Worm (Caenorhabditis elegans) whole organism, L4 larva: ENCODE results near the gene atg-4.2.

Source experiments
- D1046.2 ChIP-seq: fragments of 200-800 bp; sonication (Bioruptor generic); IDR thresholded peaks from 2 replicates; pipeline ENCODE4 v1.3.6; 2022; ENCODE audit warnings: missing genetic modification characterization, missing compliant biosample characterization
- F10B5.3 ChIP-seq: sonication (generic microtip); optimal IDR thresholded peaks from 2 replicates; lab custom pipeline; 2016; ENCODE audit warnings: mild to moderate bottlenecking, missing genetic modification characterization, missing compliant biosample characterization
- F44E2.7 ChIP-seq: fragments of 200-800 bp; sonication (Bioruptor generic); IDR thresholded peaks from 2 replicates; pipeline ENCODE4 v2.1.2; 2022; ENCODE audit warnings: missing genetic modification characterization, missing compliant biosample characterization
- F49E8.2 ChIP-seq: sonication (generic microtip); optimal IDR thresholded peaks from 2 replicates; lab custom pipeline; 2016; ENCODE audit warnings: missing compliant biosample characterization, mild to moderate bottlenecking, missing genetic modification characterization, borderline replicate concordance
- Y48G9A.11 ChIP-seq: fragments of 200-800 bp; sonication (Bioruptor generic); IDR thresholded peaks from 2 replicates; pipeline ENCODE4 v1.3.6; 2022; ENCODE audit warnings: missing genetic modification reagents, missing genetic modification characterization, missing compliant biosample characterization
- Y75B8A.6 ChIP-seq: fragments of 200-800 bp; sonication (Bioruptor generic); IDR thresholded peaks from 2 replicates; pipeline ENCODE4 v1.3.6; 2022; ENCODE audit warnings: missing genetic modification reagents, missing genetic modification characterization, missing compliant biosample characterization
- ZK337.2 ChIP-seq: fragments of 200-800 bp; sonication (Bioruptor generic); IDR thresholded peaks from 2 replicates; pipeline ENCODE4 v1.3.6; 2022; ENCODE audit warnings: missing genetic modification reagents, missing genetic modification characterization, missing compliant biosample characterization
- ZK546.5 ChIP-seq, 2 experiments: sonication (generic microtip); optimal IDR thresholded peaks; 2 replicates each; lab custom pipeline; 2017; ENCODE audit warnings: missing biosample characterization in 2 of 2, missing genetic modification characterization in 2 of 2
- aha-1 ChIP-seq: fragments of 150-350 bp; peaks from one replicate; lab custom pipeline; 2014; ENCODE audit warnings: missing biosample characterization, missing genetic modification characterization
- aly-2 ChIP-seq: sonication (generic microtip); optimal IDR thresholded peaks from 2 replicates; lab custom pipeline; 2018; ENCODE audit warnings: missing biosample characterization, missing genetic modification characterization
- ama-1 ChIP-seq: fragments of 150-350 bp; optimal IDR thresholded peaks from 2 replicates; lab custom pipeline; 2014; ENCODE audit warnings: inconsistent platforms, mixed read lengths
- arid-1 ChIP-seq: fragments of 200-800 bp; sonication (Bioruptor generic); conservative IDR thresholded peaks from 2 replicates; pipeline ENCODE4 v1.3.6; 2022; ENCODE audit warnings: missing genetic modification reagents, missing genetic modification characterization, missing compliant biosample characterization
- ceh-28 ChIP-seq: fragments of 150-350 bp; optimal IDR thresholded peaks from 2 replicates; lab custom pipeline; 2014; ENCODE audit warnings: missing biosample characterization, missing genetic modification reagents, missing genetic modification characterization
- cey-2 ChIP-seq: sonication (generic microtip); optimal IDR thresholded peaks from 3 replicates; lab custom pipeline; 2017; ENCODE audit warnings: missing genetic modification characterization, mild to moderate bottlenecking, missing compliant biosample characterization, antibody characterized with exemption, borderline replicate concordance; ENCODE audit not compliant: insufficient read depth
- ctbp-1 ChIP-seq: fragments of 200-800 bp; sonication (Bioruptor generic); IDR thresholded peaks from 2 replicates; pipeline ENCODE4 v1.3.6; 2022; ENCODE audit warnings: missing genetic modification reagents, missing genetic modification characterization, missing compliant biosample characterization
- dpl-1 ChIP-seq: fragments of 150-350 bp; optimal IDR thresholded peaks from 2 replicates; lab custom pipeline; 2014; ENCODE audit warnings: missing biosample characterization, missing genetic modification reagents, missing genetic modification characterization
- duxl-1 ChIP-seq: sonication (generic microtip); optimal IDR thresholded peaks from 2 replicates; lab custom pipeline; 2016; ENCODE audit warnings: mild to moderate bottlenecking, missing genetic modification characterization, moderate library complexity, missing compliant biosample characterization; ENCODE audit not compliant: poor library complexity
- fkh-10 ChIP-seq: fragments of 150-350 bp; optimal IDR thresholded peaks from 2 replicates; lab custom pipeline; 2014; ENCODE audit warnings: missing biosample characterization, missing genetic modification reagents, missing genetic modification characterization
- gei-8 ChIP-seq: fragments of 200-800 bp; sonication (Bioruptor generic); optimal IDR thresholded peaks from 2 replicates; lab custom pipeline; 2018; ENCODE audit warnings: mild to moderate bottlenecking, missing genetic modification characterization, missing compliant biosample characterization
- hif-1 ChIP-seq, 2 experiments: sonication (generic microtip); optimal IDR thresholded peaks; 2 replicates each; lab custom pipeline; 2016 to 2017; ENCODE audit warnings: missing compliant biosample characterization in 2 of 2, missing genetic modification characterization in 2 of 2, missing genetic modification reagents in 2 of 2, missing genotype in 2 of 2, mild to moderate bottlenecking in 1 of 2
- jun-1 ChIP-seq: fragments of 150-350 bp; optimal IDR thresholded peaks from 2 replicates; lab custom pipeline; 2014; ENCODE audit warnings: missing biosample characterization, missing genetic modification reagents, missing genetic modification characterization
- lin-1 ChIP-seq: fragments of 200-800 bp; sonication (Bioruptor generic); IDR thresholded peaks from 2 replicates; pipeline ENCODE4 v1.3.6; 2022; ENCODE audit warnings: missing genetic modification reagents, missing genetic modification characterization, missing compliant biosample characterization
- lin-38 ChIP-seq: fragments of 200-800 bp; sonication (Bioruptor generic); IDR thresholded peaks from 2 replicates; pipeline ENCODE4 v1.3.6; 2022; ENCODE audit warnings: missing genetic modification reagents, missing genetic modification characterization, missing compliant biosample characterization
- lir-3 ChIP-seq: sonication (generic microtip); optimal IDR thresholded peaks from 2 replicates; lab custom pipeline; 2016; ENCODE audit warnings: mild to moderate bottlenecking, missing genetic modification characterization, missing compliant biosample characterization
- lsy-2 ChIP-seq, 2 experiments: fragments of 150-350 bp in 1 of 2; sonication (generic microtip) in 1 of 2; optimal IDR thresholded peaks; 2 replicates each; lab custom pipeline; 2014 to 2017; ENCODE audit warnings: missing biosample characterization in 2 of 2, missing genetic modification characterization in 2 of 2
- madf-5 ChIP-seq, 2 experiments: fragments of 200-800 bp; sonication (Bioruptor generic); IDR thresholded peaks; 2 replicates each; pipeline ENCODE4 v1.3.6; 2022; ENCODE audit warnings: missing compliant biosample characterization in 2 of 2, missing genetic modification characterization in 2 of 2
- madf-9 ChIP-seq: fragments of 200-800 bp; sonication (Bioruptor generic); conservative IDR thresholded peaks from 2 replicates; pipeline ENCODE4 v1.3.6; 2022; ENCODE audit warnings: missing genetic modification reagents, missing genetic modification characterization, missing compliant biosample characterization
- mdl-1 ChIP-seq, 2 experiments: fragments of 150-350 bp in 1 of 2; sonication (generic microtip) in 1 of 2; optimal IDR thresholded peaks; 2 replicates each; lab custom pipeline; 2014 to 2017; ENCODE audit warnings: missing biosample characterization in 2 of 2, missing genetic modification characterization in 2 of 2
- mep-1 ChIP-seq: fragments of 150-350 bp; sonication (generic microtip); optimal IDR thresholded peaks from 3 replicates; lab custom pipeline; 2014; ENCODE audit warnings: missing biosample characterization, missing genetic modification characterization
- mxl-2 ChIP-seq: fragments of 200-800 bp; sonication (Bioruptor generic); conservative IDR thresholded peaks from 2 replicates; pipeline ENCODE4 v1.3.6; 2022; ENCODE audit warnings: missing genetic modification reagents, missing genetic modification characterization, missing compliant biosample characterization
- nhr-10 ChIP-seq: fragments of 150-350 bp; optimal IDR thresholded peaks from 2 replicates; lab custom pipeline; 2014; ENCODE audit warnings: missing biosample characterization, missing genetic modification characterization
- nhr-102 ChIP-seq: sonication (generic microtip); optimal IDR thresholded peaks from 2 replicates; lab custom pipeline; 2016; ENCODE audit warnings: mild to moderate bottlenecking, missing genetic modification characterization, moderate library complexity, missing compliant biosample characterization
- nhr-237 ChIP-seq: sonication (generic microtip); optimal IDR thresholded peaks from 2 replicates; lab custom pipeline; 2017; ENCODE audit warnings: missing biosample characterization, missing genetic modification characterization
- nhr-25 ChIP-seq: sonication (generic microtip); optimal IDR thresholded peaks from 2 replicates; lab custom pipeline; 2017; ENCODE audit warnings: missing genetic modification characterization, mild to moderate bottlenecking, missing compliant biosample characterization, antibody characterized with exemption, moderate library complexity, borderline replicate concordance; ENCODE audit not compliant: insufficient read depth
- nhr-41 ChIP-seq: fragments of 200-800 bp; sonication (Bioruptor generic); IDR thresholded peaks from 2 replicates; pipeline ENCODE4 v1.3.6; 2022; ENCODE audit warnings: missing genetic modification reagents, missing genetic modification characterization, missing compliant biosample characterization
- nhr-42 ChIP-seq: fragments of 200-800 bp; sonication (Bioruptor generic); IDR thresholded peaks from 2 replicates; pipeline ENCODE4 v1.3.6; 2022; ENCODE audit warnings: missing genetic modification characterization, missing compliant biosample characterization
- nhr-77 ChIP-seq: fragments of 150-350 bp; optimal IDR thresholded peaks from 2 replicates; lab custom pipeline; 2014; ENCODE audit warnings: missing biosample characterization, missing genetic modification characterization
- pqm-1 ChIP-seq: sonication (generic microtip); optimal IDR thresholded peaks from 2 replicates; lab custom pipeline; 2017; ENCODE audit warnings: missing biosample characterization, missing genetic modification characterization
- snpc-1.2 ChIP-seq: fragments of 200-800 bp; sonication (Bioruptor generic); IDR thresholded peaks from 2 replicates; pipeline ENCODE4 v1.3.6; 2022; ENCODE audit warnings: missing genetic modification reagents, missing genetic modification characterization, missing compliant biosample characterization
- spr-1 ChIP-seq: sonication (generic microtip); optimal IDR thresholded peaks from 2 replicates; lab custom pipeline; 2016; ENCODE audit warnings: mild to moderate bottlenecking, missing genetic modification characterization, missing compliant biosample characterization
- tag-97 ChIP-seq: fragments of 200-800 bp; sonication (Bioruptor generic); IDR thresholded peaks from 2 replicates; pipeline ENCODE4 v1.3.6; 2022; ENCODE audit warnings: missing genetic modification characterization, missing compliant biosample characterization
- tra-1 ChIP-seq: fragments of 200-800 bp; sonication (Bioruptor generic); IDR thresholded peaks from 2 replicates; pipeline ENCODE4 v1.3.6; 2022; ENCODE audit warnings: missing genetic modification reagents, missing genetic modification characterization, missing compliant biosample characterization
- unc-130 ChIP-seq: sonication (generic microtip); optimal IDR thresholded peaks from 2 replicates; lab custom pipeline; 2016; ENCODE audit warnings: missing genetic modification reagents, missing genetic modification characterization, missing compliant biosample characterization
- unc-39 ChIP-seq: sonication (generic microtip); optimal IDR thresholded peaks from 2 replicates; lab custom pipeline; 2017; ENCODE audit warnings: missing biosample characterization, missing genetic modification characterization
- unc-62 ChIP-seq, 3 experiments: fragments of 150-350 bp in 1 of 3; sonication (generic microtip); optimal IDR thresholded peaks in 2 of 3; peaks in 1 of 3; 1 replicate in 1 of 3; 2 replicates in 2 of 3; lab custom pipeline; 2014 to 2017; ENCODE audit warnings: missing biosample characterization in 3 of 3, missing genetic modification characterization in 3 of 3, missing genetic modification reagents in 3 of 3, missing genotype in 1 of 3
- vab-7 ChIP-seq: fragments of 200-800 bp; sonication (Bioruptor generic); IDR thresholded peaks from 2 replicates; pipeline ENCODE4 v1.3.6; 2022; ENCODE audit warnings: missing genetic modification reagents, missing genetic modification characterization, missing compliant biosample characterization
- zag-1 ChIP-seq: fragments of 150-350 bp; optimal IDR thresholded peaks from 2 replicates; lab custom pipeline; 2014; ENCODE audit warnings: missing biosample characterization, missing genetic modification characterization
- zip-2 ChIP-seq: fragments of 150-350 bp; optimal IDR thresholded peaks from 2 replicates; lab custom pipeline; 2014; ENCODE audit warnings: missing biosample characterization, missing genetic modification characterization
- ztf-7 ChIP-seq: fragments of 150-350 bp; optimal IDR thresholded peaks from 2 replicates; lab custom pipeline; 2014; ENCODE audit warnings: missing biosample characterization, missing genetic modification characterization

Gene atg-4.2

ce11 chrIV:11635437-11636408 is 32.1 kb upstream of the atg-4.2 start, which contains the start of gene mars-1:
TSS of gene mars-1 (minus strand) at chrIV:11635487.
- TF ChIP-seq mep-1 = peak; percentile 78
- no peak for TF ChIP-seq F49E8.2 (tag; lab: Kevin White, UChicago)
- TF ChIP-seq D1046.2 = no peak
- no peak for TF ChIP-seq nhr-25 (tag; lab: Kevin White, UChicago)
- no peak for TF ChIP-seq Y48G9A.11
- peak; percentile 96 for TF ChIP-seq lin-38 (GFP tag; lab: Robert Waterston, UW)
- TF ChIP-seq hif-1 (tag; optimal IDR thresholded peaks at IDR 0.05; lab: Kevin White, UChicago) = peak in 1 of 2 experiments; percentile 74
- TF ChIP-seq fkh-10 (GFP tag; lab: Kevin White, UChicago) = no peak
- TF ChIP-seq nhr-41 = no peak
- TF ChIP-seq nhr-10 (tag; lab: Kevin White, UChicago) = no peak
- TF ChIP-seq ZK337.2 (GFP tag; lab: Robert Waterston, UW) = no peak
- no peak for TF ChIP-seq nhr-102 (tag; lab: Kevin White, UChicago)
- no peak for TF ChIP-seq ctbp-1 (GFP tag; lab: Robert Waterston, UW)
- no peak for TF ChIP-seq nhr-77 (tag; lab: Kevin White, UChicago)
- TF ChIP-seq zag-1 (tag; lab: Kevin White, UChicago) = no peak
- no peak for TF ChIP-seq arid-1 (GFP tag; lab: Robert Waterston, UW)
- no peak for TF ChIP-seq vab-7 (GFP tag; lab: Robert Waterston, UW)
- no peak for TF ChIP-seq mxl-2 (GFP tag; lab: Robert Waterston, UW)
- no peak for TF ChIP-seq F44E2.7 (GFP tag; lab: Robert Waterston, UW)
- TF ChIP-seq lsy-2 (tag; optimal IDR thresholded peaks at IDR 0.05; lab: Kevin White, UChicago) = peak; percentile 12 to 80
- TF ChIP-seq tag-97 (GFP tag; lab: Robert Waterston, UW) = no peak
- TF ChIP-seq lir-3 (tag; lab: Kevin White, UChicago) = no peak
- no peak for TF ChIP-seq aly-2
- no peak for TF ChIP-seq unc-39 (tag; lab: Kevin White, UChicago)
- peak; percentile 62 for TF ChIP-seq dpl-1 (GFP tag; lab: Kevin White, UChicago)
- no peak for TF ChIP-seq madf-9
- TF ChIP-seq spr-1 (tag; lab: Kevin White, UChicago) = no peak
- no peak for TF ChIP-seq ztf-7 (tag; lab: Kevin White, UChicago)
- no peak for TF ChIP-seq Y75B8A.6 (GFP tag; lab: Robert Waterston, UW)
- no peak for TF ChIP-seq nhr-42 (GFP tag; lab: Robert Waterston, UW)
- TF ChIP-seq zip-2 (tag; lab: Kevin White, UChicago) = no peak
- TF ChIP-seq nhr-237 (tag; lab: Kevin White, UChicago) = no peak
- no peak for TF ChIP-seq aha-1 (tag; lab: Kevin White, UChicago)
- TF ChIP-seq snpc-1.2 (GFP tag; lab: Robert Waterston, UW) = no peak
- TF ChIP-seq madf-5 (GFP tag; IDR thresholded peaks at IDR 0.05; lab: Robert Waterston, UW) = no peak
- TF ChIP-seq lin-1 (GFP tag; lab: Robert Waterston, UW) = no peak
- no peak for TF ChIP-seq F10B5.3
- no peak for TF ChIP-seq ceh-28
- peak in 1 of 2 experiments; percentile 15 for TF ChIP-seq mdl-1 (tag; optimal IDR thresholded peaks at IDR 0.05; lab: Kevin White, UChicago)
- no peak for TF ChIP-seq ZK546.5 (tag; optimal IDR thresholded peaks at IDR 0.05; lab: Kevin White, UChicago)
- no peak for TF ChIP-seq pqm-1 (tag; lab: Kevin White, UChicago)
- TF ChIP-seq unc-130 = peak; percentile 50
- no peak for TF ChIP-seq cey-2
- no peak for TF ChIP-seq duxl-1
- TF ChIP-seq jun-1 (tag; lab: Kevin White, UChicago) = no peak
- no peak for TF ChIP-seq gei-8 (GFP tag; lab: Kevin White, UChicago)
- TF ChIP-seq unc-62 (GFP tag; optimal IDR thresholded peaks at IDR 0.05 in 1 of 2; lab: Kevin White, UChicago) = peak in 1 of 2 experiments; percentile 51
- no peak for TF ChIP-seq unc-62 (tag; optimal IDR thresholded peaks at IDR 0.05; lab: Kevin White, UChicago)
- TF ChIP-seq ama-1 (lab: Kevin White, UChicago) = no peak
- TF ChIP-seq tra-1 (GFP tag; lab: Robert Waterston, UW) = no peak
